Fruit fly (Drosophila melanogaster) whole organism, pupa: ENCODE results near the gene CG7653.

Source experiments
- CG10348 ChIP-seq: fragments of 200-800 bp; sonication (Bioruptor generic); IDR thresholded peaks from 2 replicates; pipeline ENCODE4 v1.3.6; 2022; ENCODE audit warnings: missing biosample characterization, missing genetic modification characterization
- CG12605 ChIP-seq: fragments of 200-800 bp; sonication (Bioruptor generic); IDR thresholded peaks from 2 replicates; pipeline ENCODE4 v1.3.6; 2022; ENCODE audit warnings: missing biosample characterization, missing genetic modification characterization
- CG13204 ChIP-seq: fragments of 200-800 bp; sonication (Bioruptor generic); optimal IDR thresholded peaks from 2 replicates; lab custom pipeline; 2018; ENCODE audit warnings: missing biosample characterization, mild to moderate bottlenecking, missing genetic modification characterization, moderate library complexity
- CG14655 ChIP-seq: fragments of 200-800 bp; sonication (Bioruptor generic); optimal IDR thresholded peaks from 3 replicates; lab custom pipeline; 2017; ENCODE audit warnings: mild to moderate bottlenecking, missing biosample characterization, missing genetic modification reagents, missing genetic modification characterization
- CG15710 ChIP-seq: fragments of 200-800 bp; sonication (Bioruptor generic); optimal IDR thresholded peaks from 2 replicates; lab custom pipeline; 2018; ENCODE audit warnings: missing biosample characterization, mild to moderate bottlenecking, missing genetic modification characterization, moderate library complexity
- CG17806 ChIP-seq: fragments of 200-800 bp; sonication (Bioruptor generic); optimal IDR thresholded peaks from 2 replicates; lab custom pipeline; 2018; ENCODE audit warnings: missing biosample characterization, mild to moderate bottlenecking, missing genetic modification characterization, moderate library complexity
- CG32121 ChIP-seq: fragments of 200-800 bp; sonication (Bioruptor generic); IDR thresholded peaks from 2 replicates; pipeline ENCODE4 v1.3.6; 2022; ENCODE audit warnings: missing biosample characterization, missing genetic modification characterization
- CG34367 ChIP-seq: fragments of 200-800 bp; sonication (Bioruptor generic); optimal IDR thresholded peaks from 2 replicates; lab custom pipeline; 2018; ENCODE audit warnings: missing biosample characterization, mild to moderate bottlenecking, missing genetic modification characterization
- CG4496 ChIP-seq: fragments of 200-800 bp; sonication (Bioruptor generic); IDR thresholded peaks from 3 replicates; pipeline ENCODE4 v1.3.6; 2022; ENCODE audit warnings: missing biosample characterization, missing genetic modification characterization
- CG8159 ChIP-seq: fragments of 200-800 bp; sonication (Bioruptor generic); optimal IDR thresholded peaks from 3 replicates; lab custom pipeline; 2018; ENCODE audit warnings: missing biosample characterization, mild to moderate bottlenecking, missing genetic modification characterization, moderate library complexity
- CG8301 ChIP-seq: fragments of 200-800 bp; sonication (Bioruptor generic); optimal IDR thresholded peaks from 2 replicates; lab custom pipeline; 2018; ENCODE audit warnings: missing biosample characterization, mild to moderate bottlenecking, missing genetic modification characterization
- CG9948 ChIP-seq: fragments of 200-800 bp; sonication (Bioruptor generic); optimal IDR thresholded peaks from 2 replicates; lab custom pipeline; 2018; ENCODE audit warnings: missing biosample characterization, mild to moderate bottlenecking, missing genetic modification characterization, moderate library complexity
- D1 ChIP-seq: fragments of 200-800 bp; sonication (Bioruptor generic); optimal IDR thresholded peaks from 2 replicates; lab custom pipeline; 2018; ENCODE audit warnings: missing biosample characterization, mild to moderate bottlenecking, missing genetic modification characterization, moderate library complexity
- EcR ChIP-seq: fragments of 200-800 bp; sonication (Bioruptor generic); optimal IDR thresholded peaks from 3 replicates; lab custom pipeline; 2019; ENCODE audit warnings: missing biosample characterization, missing genetic modification characterization, mild to moderate bottlenecking, moderate library complexity, missing genetic modification reagents
- Ets98B ChIP-seq: fragments of 200-800 bp; sonication (Bioruptor generic); IDR thresholded peaks from 2 replicates; pipeline ENCODE4 v1.3.6; 2022; ENCODE audit warnings: missing biosample characterization, missing genetic modification characterization
- Pif1A ChIP-seq: fragments of 200-800 bp; sonication (Bioruptor generic); optimal IDR thresholded peaks from 3 replicates; lab custom pipeline; 2016; ENCODE audit warnings: missing biosample characterization, missing genetic modification characterization
- Pif1B ChIP-seq: fragments of 200-800 bp; sonication (Bioruptor generic); optimal IDR thresholded peaks from 3 replicates; lab custom pipeline; 2016; ENCODE audit warnings: missing biosample characterization, missing genetic modification characterization
- Snoo ChIP-seq: fragments of 200-800 bp; sonication (Bioruptor generic); optimal IDR thresholded peaks from 3 replicates; lab custom pipeline; 2017; ENCODE audit warnings: missing biosample characterization, mild to moderate bottlenecking, missing genetic modification characterization, inconsistent platforms
- fd96Ca ChIP-seq: fragments of 200-800 bp; sonication (Bioruptor generic); IDR thresholded peaks from 3 replicates; pipeline ENCODE4 v1.3.6; 2022; ENCODE audit warnings: missing biosample characterization, missing genetic modification characterization
- gl ChIP-seq: fragments of 200-800 bp; sonication (Bioruptor generic); optimal IDR thresholded peaks from 2 replicates; lab custom pipeline; 2018; ENCODE audit warnings: missing biosample characterization, mild to moderate bottlenecking, missing genetic modification characterization
- rn ChIP-seq: fragments of 200-800 bp; sonication (Bioruptor generic); IDR thresholded peaks from 2 replicates; pipeline ENCODE4 v1.3.6; 2022; ENCODE audit warnings: missing biosample characterization, missing genetic modification characterization

CG7653 gene

DNA sequence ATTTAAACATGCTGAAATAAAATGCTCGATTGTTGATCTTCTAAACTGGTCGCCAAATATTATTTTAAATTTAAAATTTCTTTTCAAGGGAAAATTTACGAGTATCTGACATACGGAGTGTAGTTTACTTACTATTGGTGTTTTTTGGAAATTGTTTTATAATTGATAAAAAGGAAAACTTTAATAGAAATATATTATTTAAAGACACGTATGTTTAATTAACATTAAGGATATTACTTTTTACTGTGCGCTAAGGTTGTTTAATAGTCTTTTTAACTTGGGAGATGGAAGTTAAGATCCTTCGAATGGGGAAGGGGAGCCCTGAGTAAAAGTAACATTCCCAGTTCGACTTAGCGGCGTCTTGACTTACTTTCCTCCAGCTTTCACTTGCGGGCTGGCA lies at the start of gene CG7653:
TSS of gene CG7653 (minus strand) at position 101 of the 400 bp plus-strand sequence.
- TF ChIP-seq fd96Ca (GFP tag; lab: Robert Waterston, UW) (no peak), Pif1A (GFP tag; lab: Kevin White, UChicago) (no peak), CG4496 (no peak)

- TF ChIP-seq CG14655 (GFP tag; lab: Kevin White, UChicago) (no peak), gl (tag; lab: Kevin White, UChicago) (no peak), EcR (GFP tag; lab: Kevin White, UChicago) (no peak), CG12605 (GFP tag; lab: Robert Waterston, UW) (no peak), CG10348 (GFP tag; lab: Robert Waterston, UW) (no peak), CG34367 (tag; lab: Kevin White, UChicago) (no peak), Ets98B (GFP tag; lab: Robert Waterston, UW) (no peak), CG4496 (no peak), Pif1B (GFP tag; lab: Kevin White, UChicago) (no peak), CG13204 (no peak), Snoo (tag; lab: Kevin White, UChicago) (no peak), CG32121 (GFP tag; lab: Robert Waterston, UW) (no peak), CG15710 (tag; lab: Kevin White, UChicago) (no peak), Pif1A (GFP tag; lab: Kevin White, UChicago) (no peak), D1 (tag; lab: Kevin White, UChicago) (no peak), rn (no peak), CG8159 (tag; lab: Kevin White, UChicago) (no peak), fd96Ca (GFP tag; lab: Robert Waterston, UW) (no peak), CG9948 (tag; lab: Kevin White, UChicago) (no peak)
Measured at dm6 chr2L:15923095-15923494, 43.1 kb upstream of the CG7653 start, which contains the start of gene CG4793. Gene CG4793 (plus strand): TSS chr2L:15923395.

dm6 chr2L:15916588-15916987 lies 36.6 kb upstream of the CG7653 start, which contains the start of gene CG13244:
Gene CG13244 (plus strand): TSS chr2L:15916888.
- no peak for TF ChIP-seq CG14655 (GFP tag; lab: Kevin White, UChicago)
- no peak for TF ChIP-seq Snoo (tag; lab: Kevin White, UChicago)
- no peak for TF ChIP-seq CG13204
- TF ChIP-seq CG32121 (GFP tag; lab: Robert Waterston, UW), result no peak
- TF ChIP-seq Pif1A (GFP tag; lab: Kevin White, UChicago), result no peak
- TF ChIP-seq CG4496, result no peak
- no peak for TF ChIP-seq CG8159 (tag; lab: Kevin White, UChicago)
- no peak for TF ChIP-seq EcR (GFP tag; lab: Kevin White, UChicago)
- no peak for TF ChIP-seq CG15710 (tag; lab: Kevin White, UChicago)
- TF ChIP-seq CG10348 (GFP tag; lab: Robert Waterston, UW), result no peak
- no peak for TF ChIP-seq fd96Ca (GFP tag; lab: Robert Waterston, UW)
- no peak for TF ChIP-seq D1 (tag; lab: Kevin White, UChicago)
- no peak for TF ChIP-seq CG34367 (tag; lab: Kevin White, UChicago)
- no peak for TF ChIP-seq gl (tag; lab: Kevin White, UChicago)
- no peak for TF ChIP-seq CG9948 (tag; lab: Kevin White, UChicago)
- no peak for TF ChIP-seq Ets98B (GFP tag; lab: Robert Waterston, UW)
- no peak for TF ChIP-seq CG8301
- no peak for TF ChIP-seq rn
- TF ChIP-seq CG12605 (GFP tag; lab: Robert Waterston, UW), result no peak

DNA sequence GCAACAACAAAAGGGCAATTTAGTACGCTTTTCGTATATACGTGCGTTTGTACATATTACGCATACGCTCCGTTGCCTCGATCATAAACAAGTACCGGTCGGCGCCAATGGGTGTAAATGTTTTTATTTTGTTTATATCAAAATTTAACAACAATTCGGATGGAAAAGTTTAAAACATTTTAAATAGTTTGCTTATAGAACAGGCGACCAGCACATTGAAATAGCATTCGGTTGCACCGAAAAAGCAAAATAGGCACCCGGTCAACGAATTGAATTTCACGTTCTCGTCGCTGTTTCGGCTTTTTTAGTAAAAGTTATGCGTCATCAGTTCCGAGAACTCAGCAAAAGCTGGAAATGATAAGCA lies 33.7 kb upstream of the CG7653 start:
- no peak for TF ChIP-seq CG4496

dm6 chr2L:15912901-15913673 lies 33.1 kb upstream of the CG7653 start:
- TF ChIP-seq gl (tag; lab: Kevin White, UChicago) (no peak), EcR (GFP tag; lab: Kevin White, UChicago) (peak; percentile 72), CG8159 (tag; lab: Kevin White, UChicago) (peak; percentile 23), CG9948 (tag; lab: Kevin White, UChicago) (peak; percentile 2), CG32121 (GFP tag; lab: Robert Waterston, UW) (peak; percentile 53), Snoo (tag; lab: Kevin White, UChicago) (peak; percentile 10), D1 (tag; lab: Kevin White, UChicago) (no peak), CG13204 (no peak)

dm6 chr2L:15912008-15912900 lies 32.3 kb upstream of the CG7653 start:
- no peak for TF ChIP-seq CG12605 (GFP tag; lab: Robert Waterston, UW)
- TF ChIP-seq EcR (GFP tag; lab: Kevin White, UChicago), result no peak
- peak; percentile 60 for TF ChIP-seq CG34367 (tag; lab: Kevin White, UChicago)
- peak; percentile 60; the same call in 1 of the 2 replicates for TF ChIP-seq Ets98B (GFP tag; lab: Robert Waterston, UW)
- TF ChIP-seq CG32121 (GFP tag; lab: Robert Waterston, UW), result peak; percentile 90
- TF ChIP-seq Snoo (tag; lab: Kevin White, UChicago), result peak; percentile 64
- TF ChIP-seq Pif1A (GFP tag; lab: Kevin White, UChicago), result peak; percentile 30
- TF ChIP-seq CG17806 (tag; lab: Kevin White, UChicago), result peak; percentile 54
- TF ChIP-seq gl (tag; lab: Kevin White, UChicago), result no peak
- TF ChIP-seq rn, result no peak
- peak; percentile 73 for TF ChIP-seq CG15710 (tag; lab: Kevin White, UChicago)
- peak; percentile 53 for TF ChIP-seq CG14655 (GFP tag; lab: Kevin White, UChicago)
- no peak for TF ChIP-seq CG13204
- peak; percentile 66 for TF ChIP-seq CG4496
- peak; percentile 20 for TF ChIP-seq Pif1B (GFP tag; lab: Kevin White, UChicago)
- TF ChIP-seq fd96Ca (GFP tag; lab: Robert Waterston, UW), result peak; percentile 53; the same call in 2 of the 3 replicates
- peak; percentile 73 for TF ChIP-seq CG10348 (GFP tag; lab: Robert Waterston, UW)
- peak; percentile 66 for TF ChIP-seq CG8301
- peak; percentile 74 for TF ChIP-seq CG8159 (tag; lab: Kevin White, UChicago)
- no peak for TF ChIP-seq D1 (tag; lab: Kevin White, UChicago)
- peak; percentile 69 for TF ChIP-seq CG9948 (tag; lab: Kevin White, UChicago)
- TF ChIP-seq, all 21 proteins: peak for 15
